Fruit fly (Drosophila melanogaster): ENCODE measurements around the gene RpL40.

DNA sequence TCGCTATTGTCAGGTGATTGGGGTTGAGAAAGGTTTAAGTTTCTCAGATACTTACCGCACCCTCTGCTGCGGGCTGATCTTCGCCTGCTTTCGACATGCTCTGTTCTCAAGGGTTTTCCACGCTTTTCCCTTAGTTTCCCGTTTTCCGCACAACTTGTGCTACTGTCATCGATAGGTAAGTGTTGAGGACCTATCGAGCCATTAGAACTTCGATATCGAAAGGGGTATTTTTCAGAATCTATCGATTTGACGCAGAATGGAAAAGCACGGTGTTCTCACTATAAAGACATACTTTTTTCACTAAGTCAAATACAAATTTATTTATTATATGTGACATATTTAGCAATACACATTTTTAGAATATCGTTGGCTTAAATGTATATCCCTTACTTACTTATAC, 707 bp upstream of the RpL40 start, which contains the start of gene CG3702:
- no peak for TF ChIP-seq pad (GFP tag; optimal IDR thresholded peaks at IDR 0.05)
- TF ChIP-seq CG14711 (tag; optimal IDR thresholded peaks at IDR 0.05) = no peak
- no peak for TF ChIP-seq Mnt (GFP tag; optimal IDR thresholded peaks at IDR 0.05)
- TF ChIP-seq Clk (GFP tag; optimal IDR thresholded peaks at IDR 0.05) = no peak
- no peak for TF ChIP-seq ovo (GFP tag; optimal IDR thresholded peaks at IDR 0.05)
- TF ChIP-seq kay (GFP tag; ENCODE audit: borderline replicate concordance) = no peak
- TF ChIP-seq CG12768 (GFP tag; optimal IDR thresholded peaks at IDR 0.05) = no peak
- no peak for TF ChIP-seq CG11617 (GFP tag; optimal IDR thresholded peaks at IDR 0.05)
- TF ChIP-seq cnc (optimal IDR thresholded peaks at IDR 0.05) = no peak
- TF ChIP-seq CG33017 (tag; optimal IDR thresholded peaks at IDR 0.05) = no peak
- no peak for TF ChIP-seq CG7045 (GFP tag; optimal IDR thresholded peaks at IDR 0.05)
- no peak for TF ChIP-seq CG7101 (tag; optimal IDR thresholded peaks at IDR 0.05)
